Worm (Caenorhabditis elegans): Measurements from ENCODE around the gene C50E3.5.

DNA sequence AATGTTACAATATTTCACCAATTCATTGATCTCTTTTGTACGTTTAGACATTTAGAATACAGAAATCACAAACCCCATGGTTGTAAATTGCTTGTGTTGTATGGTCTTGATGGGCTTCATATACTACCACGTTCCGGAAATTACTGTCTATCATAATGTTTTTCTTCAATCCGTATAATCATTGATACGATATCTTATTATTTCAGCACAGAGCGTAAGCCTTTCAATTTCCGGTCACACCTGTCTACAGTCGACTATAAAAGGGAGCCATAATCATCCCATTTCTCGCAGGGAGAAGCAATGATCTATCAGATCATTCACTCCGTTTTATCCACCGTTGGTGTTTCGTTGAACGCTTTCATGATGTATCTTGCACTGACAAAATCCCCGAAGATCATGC lies 41.7 kb downstream of the C50E3.5 start, which contains the start of gene srd-30:
- TF ChIP-seq nfyb-1 (GFP tag; IDR thresholded peaks at IDR 0.05) (no peak), tbx-9 (tag; optimal IDR thresholded peaks at IDR 0.05; ENCODE audit: borderline replicate concordance) (no peak), F22D6.2 (tag; optimal IDR thresholded peaks at IDR 0.05) (no peak), ceh-100 (GFP tag; IDR thresholded peaks at IDR 0.05) (no peak), mcd-1 (GFP tag; IDR thresholded peaks at IDR 0.05) (no peak), unc-62 (GFP tag; optimal IDR thresholded peaks at IDR 0.05) (no peak), ekl-4 (GFP tag; IDR thresholded peaks at IDR 0.05) (no peak)

Measured in whole organism, young adult.